Fruit fly (Drosophila melanogaster) whole organism, embryonic: Measurements from ENCODE around the gene CG34107.

Source experiments
- Antp ChIP-seq: fragments of 200-800 bp; sonication (Bioruptor generic); optimal IDR thresholded peaks from 3 replicates; lab custom pipeline; 2016; ENCODE audit warnings: missing biosample characterization, missing genetic modification characterization
- Bdp1 ChIP-seq: fragments of 200-800 bp; sonication (Bioruptor generic); optimal IDR thresholded peaks from 3 replicates; lab custom pipeline; 2016; ENCODE audit warnings: missing biosample characterization, missing genetic modification characterization
- CG10147 ChIP-seq: fragments of 200-800 bp; sonication (Bioruptor generic); optimal IDR thresholded peaks from 2 replicates; lab custom pipeline; 2019; ENCODE audit warnings: missing biosample characterization, mild to moderate bottlenecking, missing genetic modification characterization, moderate library complexity
- CG13123 ChIP-seq: fragments of 200-800 bp; sonication (Bioruptor generic); optimal IDR thresholded peaks from 2 replicates; lab custom pipeline; 2016; ENCODE audit warnings: missing biosample characterization, missing genetic modification characterization
- CG14014 ChIP-seq: fragments of 200-800 bp; sonication (Bioruptor generic); IDR thresholded peaks from 2 replicates; pipeline ENCODE4 v1.3.6; 2022; ENCODE audit warnings: missing biosample characterization, missing genetic modification characterization
- CG15479 ChIP-seq: fragments of 200-800 bp; sonication (Bioruptor generic); optimal IDR thresholded peaks from 3 replicates; lab custom pipeline; 2019; ENCODE audit warnings: missing biosample characterization, mild to moderate bottlenecking, missing genetic modification characterization, moderate library complexity
- CG15601 ChIP-seq: fragments of 200-800 bp; sonication (Bioruptor generic); optimal IDR thresholded peaks from 3 replicates; lab custom pipeline; 2019; ENCODE audit warnings: missing biosample characterization, mild to moderate bottlenecking, missing genetic modification characterization, moderate library complexity
- CG1603 ChIP-seq: fragments of 200-800 bp; sonication (Bioruptor generic); optimal IDR thresholded peaks from 2 replicates; lab custom pipeline; 2019; ENCODE audit warnings: missing biosample characterization, mild to moderate bottlenecking, missing genetic modification characterization, moderate library complexity
- CG16779 ChIP-seq: fragments of 200-800 bp; sonication (Bioruptor generic); IDR thresholded peaks from 2 replicates; pipeline ENCODE4 v1.3.6; 2022; ENCODE audit warnings: missing biosample characterization, missing genetic modification characterization
- CG30403 ChIP-seq: fragments of 200-800 bp; sonication (Bioruptor generic); optimal IDR thresholded peaks from 3 replicates; lab custom pipeline; 2016; ENCODE audit warnings: missing biosample characterization, missing genetic modification characterization
- CG31388 ChIP-seq: fragments of 200-800 bp; sonication (Bioruptor generic); optimal IDR thresholded peaks from 2 replicates; lab custom pipeline; 2016; ENCODE audit warnings: missing biosample characterization, missing genetic modification characterization
- CG3281 ChIP-seq: fragments of 200-800 bp; sonication (Bioruptor generic); optimal IDR thresholded peaks from 3 replicates; lab custom pipeline; 2017; ENCODE audit warnings: missing biosample characterization, mild to moderate bottlenecking, missing genetic modification characterization
- CG4328 ChIP-seq: fragments of 200-800 bp; sonication (Bioruptor generic); optimal IDR thresholded peaks from 3 replicates; lab custom pipeline; 2017; ENCODE audit warnings: missing biosample characterization, missing genetic modification reagents, missing genetic modification characterization
- CG4424 ChIP-seq: fragments of 200-800 bp; sonication (Bioruptor generic); optimal IDR thresholded peaks from 3 replicates; lab custom pipeline; 2016; ENCODE audit warnings: missing biosample characterization, missing genetic modification characterization
- CG6175 ChIP-seq: fragments of 200-800 bp; sonication (Bioruptor generic); IDR thresholded peaks from 3 replicates; pipeline ENCODE4 v1.3.6; 2022; ENCODE audit warnings: missing biosample characterization, missing genetic modification characterization
- CG6791 ChIP-seq: fragments of 200-800 bp; sonication (Bioruptor generic); IDR thresholded peaks from 3 replicates; pipeline ENCODE4 v1.3.6; 2022; ENCODE audit warnings: missing biosample characterization, missing genetic modification characterization; ENCODE audit not compliant: partially characterized antibody
- CG6813 ChIP-seq: fragments of 200-800 bp; sonication (Bioruptor generic); optimal IDR thresholded peaks from 2 replicates; lab custom pipeline; 2017; ENCODE audit warnings: missing biosample characterization, missing genetic modification characterization, mild to moderate bottlenecking, moderate library complexity, missing genetic modification reagents
- CG6854 ChIP-seq: fragments of 200-800 bp; sonication (Bioruptor generic); optimal IDR thresholded peaks from 3 replicates; lab custom pipeline; 2017; ENCODE audit warnings: missing biosample characterization, mild to moderate bottlenecking, missing genetic modification characterization
- CHES-1-like ChIP-seq: fragments of 200-800 bp; sonication (Bioruptor generic); optimal IDR thresholded peaks from 2 replicates; lab custom pipeline; 2016; ENCODE audit warnings: missing biosample characterization, missing genetic modification characterization
- D19B ChIP-seq: fragments of 200-800 bp; sonication (Bioruptor generic); optimal IDR thresholded peaks from 2 replicates; lab custom pipeline; 2017; ENCODE audit warnings: missing biosample characterization, mild to moderate bottlenecking, missing genetic modification characterization
- Dbx ChIP-seq: fragments of 200-800 bp; sonication (Bioruptor generic); IDR thresholded peaks from 3 replicates; pipeline ENCODE4 v1.3.6; 2022; ENCODE audit warnings: missing biosample characterization, missing genetic modification characterization
- Deaf1 ChIP-seq: fragments of 200-800 bp; optimal IDR thresholded peaks from 3 replicates; lab custom pipeline; 2019; ENCODE audit warnings: missing biosample characterization, mild to moderate bottlenecking, missing genetic modification characterization, moderate library complexity
- Dip3 ChIP-seq: fragments of 200-800 bp; sonication (Bioruptor generic); optimal IDR thresholded peaks from 3 replicates; lab custom pipeline; 2016; ENCODE audit warnings: missing biosample characterization, missing genetic modification characterization
- Hmr ChIP-seq: fragments of 200-800 bp; sonication (Bioruptor generic); optimal IDR thresholded peaks from 3 replicates; lab custom pipeline; 2017; ENCODE audit warnings: mild to moderate bottlenecking, missing biosample characterization, missing genetic modification reagents, missing genetic modification characterization
- Hr78 ChIP-seq, 2 experiments: fragments of 200-800 bp in 1 of 2; fragments of >200 bp in 1 of 2; sonication (Bioruptor generic) in 1 of 2; optimal IDR thresholded peaks; 2 replicates each; lab custom pipeline; 2017 to 2019; ENCODE audit warnings: missing biosample characterization in 2 of 2, missing genetic modification characterization in 2 of 2, mild to moderate bottlenecking in 1 of 2, moderate library complexity in 1 of 2
- Mes4 ChIP-seq: fragments of 200-800 bp; sonication (Bioruptor generic); optimal IDR thresholded peaks from 2 replicates; lab custom pipeline; 2016; ENCODE audit warnings: missing biosample characterization, missing genetic modification characterization
- Mrtf ChIP-seq: fragments of 200-800 bp; sonication (Bioruptor generic); IDR thresholded peaks from 3 replicates; pipeline ENCODE4 v1.3.6; 2022; ENCODE audit warnings: missing biosample characterization, missing genetic modification characterization
- Nf-YA ChIP-seq: fragments of 200-800 bp; sonication (Bioruptor generic); IDR thresholded peaks from 2 replicates; pipeline ENCODE4 v1.3.6; 2022; ENCODE audit warnings: missing biosample characterization, missing genetic modification characterization
- Nf-YB ChIP-seq: fragments of 200-800 bp; sonication (Bioruptor generic); optimal IDR thresholded peaks from 3 replicates; lab custom pipeline; 2019; ENCODE audit warnings: missing biosample characterization, mild to moderate bottlenecking, missing genetic modification characterization, moderate library complexity
- Oaz ChIP-seq: fragments of 200-800 bp; sonication (Bioruptor generic); IDR thresholded peaks from 2 replicates; pipeline ENCODE4 v1.3.6; 2022; ENCODE audit warnings: missing biosample characterization, missing genetic modification characterization
- Opbp ChIP-seq: fragments of 200-800 bp; sonication (Bioruptor generic); IDR thresholded peaks from 3 replicates; pipeline ENCODE4 v1.3.6; 2022; ENCODE audit warnings: missing biosample characterization, missing genetic modification characterization; ENCODE audit not compliant: partially characterized antibody
- Ptx1 ChIP-seq: fragments of 200-800 bp; sonication (Bioruptor generic); IDR thresholded peaks from 2 replicates; pipeline ENCODE4 v1.3.6; 2022; ENCODE audit warnings: missing biosample characterization, missing genetic modification characterization
- Sox102F ChIP-seq: fragments of 200-800 bp; sonication (Bioruptor generic); optimal IDR thresholded peaks from 2 replicates; lab custom pipeline; 2018; ENCODE audit warnings: missing biosample characterization, mild to moderate bottlenecking, missing genetic modification characterization, moderate library complexity
- Sry-δ ChIP-seq: fragments of 200-800 bp; sonication (Bioruptor generic); optimal IDR thresholded peaks from 2 replicates; lab custom pipeline; 2016; ENCODE audit warnings: missing biosample characterization, missing genetic modification characterization
- ac ChIP-seq: fragments of 200-800 bp; sonication (Bioruptor generic); optimal IDR thresholded peaks from 3 replicates; lab custom pipeline; 2017; ENCODE audit warnings: missing biosample characterization, mild to moderate bottlenecking, missing genetic modification characterization
- dpn ChIP-seq, 2 experiments: fragments of 200-800 bp; sonication (Bioruptor generic); optimal IDR thresholded peaks; 3 replicates each; lab custom pipeline; 2016; ENCODE audit warnings: missing biosample characterization in 2 of 2, missing genetic modification characterization in 2 of 2
- ham ChIP-seq: fragments of 200-800 bp; sonication (Bioruptor generic); IDR thresholded peaks from 2 replicates; pipeline ENCODE4 v1.3.6; 2022; ENCODE audit warnings: missing biosample characterization, missing genetic modification characterization
- hth ChIP-seq: fragments of >200 bp; optimal IDR thresholded peaks from 2 replicates; lab custom pipeline; 2017; ENCODE audit warnings: inconsistent platforms
- luna ChIP-seq: fragments of 200-800 bp; sonication (Bioruptor generic); optimal IDR thresholded peaks from 2 replicates; lab custom pipeline; 2016; ENCODE audit warnings: missing biosample characterization, missing genetic modification characterization
- mam ChIP-seq: fragments of 200-800 bp; sonication (Bioruptor generic); optimal IDR thresholded peaks from 3 replicates; lab custom pipeline; 2016; ENCODE audit warnings: missing biosample characterization, missing genetic modification characterization
- otp ChIP-seq: fragments of 200-800 bp; sonication (Bioruptor generic); IDR thresholded peaks from 3 replicates; pipeline ENCODE4, ENCODE4 v1.3.6; 2022; ENCODE audit warnings: missing biosample characterization, missing genetic modification characterization
- ranshi ChIP-seq: fragments of 200-800 bp; sonication (Bioruptor generic); IDR thresholded peaks from 2 replicates; pipeline ENCODE4 v1.3.6; 2022; ENCODE audit warnings: missing biosample characterization, missing genetic modification characterization
- schlank ChIP-seq: fragments of 200-800 bp; sonication (Bioruptor generic); optimal IDR thresholded peaks from 2 replicates; lab custom pipeline; 2018; ENCODE audit warnings: missing biosample characterization, mild to moderate bottlenecking, missing genetic modification characterization
- sens ChIP-seq: fragments of 200-800 bp; sonication (Bioruptor generic); peaks from one replicate; lab custom pipeline; 2016; ENCODE audit warnings: missing biosample characterization, missing genetic modification characterization
- ttk ChIP-seq: fragments of 200-800 bp; sonication (Bioruptor generic); IDR thresholded peaks from 2 replicates; pipeline ENCODE4 v2.1.2; 2022; ENCODE audit warnings: missing biosample characterization, missing genetic modification characterization
- unpg ChIP-seq: fragments of 200-800 bp; sonication (Bioruptor generic); optimal IDR thresholded peaks from 3 replicates; lab custom pipeline; 2018; ENCODE audit warnings: missing biosample characterization, mild to moderate bottlenecking, missing genetic modification characterization, moderate library complexity
- wor ChIP-seq: fragments of 200-800 bp; sonication (Bioruptor generic); IDR thresholded peaks from 2 replicates; pipeline ENCODE4 v1.3.6; 2022; ENCODE audit warnings: missing biosample characterization, missing genetic modification characterization
- zen2 ChIP-seq: fragments of 200-800 bp; sonication (Bioruptor generic); IDR thresholded peaks from 3 replicates; pipeline ENCODE4 v1.3.6; 2022; ENCODE audit warnings: missing biosample characterization, missing genetic modification characterization; ENCODE audit not compliant: partially characterized antibody
- zf30C ChIP-seq: fragments of 200-800 bp; sonication (Bioruptor generic); optimal IDR thresholded peaks from 3 replicates; lab custom pipeline; 2018; ENCODE audit warnings: missing biosample characterization, mild to moderate bottlenecking, missing genetic modification characterization

CG34107 gene

DNA sequence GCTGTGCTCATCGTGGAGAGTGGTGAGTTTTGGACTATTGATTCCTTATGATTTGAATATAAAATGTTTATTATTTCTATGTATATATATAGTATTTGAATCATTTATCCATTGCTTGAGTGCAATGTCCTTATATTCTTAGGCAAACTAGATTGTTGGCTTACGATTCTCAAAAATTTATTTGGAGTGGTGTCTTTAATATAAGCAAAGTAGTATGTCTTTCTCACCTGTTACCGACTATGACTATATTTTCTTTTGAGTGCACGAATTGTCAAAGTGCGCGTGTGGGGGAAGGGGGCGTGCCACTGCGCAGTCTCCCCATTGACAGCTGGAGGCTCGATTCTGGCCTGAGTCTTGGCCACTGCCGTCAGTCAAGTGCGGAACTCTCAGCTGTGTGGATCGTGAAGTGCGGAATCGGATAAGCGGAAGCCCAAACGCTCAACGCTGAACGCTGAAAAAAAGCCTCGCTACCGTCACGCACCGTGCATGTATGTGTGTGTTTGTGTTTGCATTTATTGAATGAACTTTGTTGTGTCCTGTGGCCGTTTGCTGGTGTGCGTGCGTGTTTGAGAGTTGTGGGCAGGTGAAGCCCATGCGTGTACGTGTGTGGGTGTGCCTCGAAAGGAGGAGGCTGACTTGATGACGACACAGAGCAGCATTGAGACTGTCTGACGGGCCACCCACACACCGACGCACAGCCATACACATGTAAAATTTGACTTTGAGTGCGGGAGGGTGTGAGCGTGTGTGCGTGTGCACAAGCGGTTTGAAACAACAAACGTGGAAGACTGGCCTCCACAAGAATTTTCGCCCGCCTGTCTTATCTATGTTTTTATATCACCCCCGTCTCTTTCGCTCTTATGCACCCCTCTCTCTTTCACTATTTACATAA lies 1.7 kb downstream of the CG34107 start (continued):
- TF ChIP-seq CHES-1-like, result no peak
- TF ChIP-seq Antp, result no peak
- peak; percentile 25 for TF ChIP-seq sens (GFP tag; lab: Kevin White, UChicago)
- no peak for TF ChIP-seq mam (GFP tag; lab: Kevin White, UChicago)
- TF ChIP-seq ranshi (GFP tag; lab: Robert Waterston, UW), result no peak
- peak; percentile 73 for TF ChIP-seq CG16779 (GFP tag; lab: Robert Waterston, UW)
- TF ChIP-seq Bdp1 (GFP tag; lab: Kevin White, UChicago), result no peak
- no peak for TF ChIP-seq CG6175 (GFP tag; lab: Robert Waterston, UW)
- no peak for TF ChIP-seq CG30403 (GFP tag; lab: Kevin White, UChicago)
- peak; percentile 33 for TF ChIP-seq zf30C (GFP tag; lab: Kevin White, UChicago)
- no peak for TF ChIP-seq Deaf1
- TF ChIP-seq hth, result no peak
- no peak for TF ChIP-seq CG1603 (tag; lab: Kevin White, UChicago)
- TF ChIP-seq dpn (GFP tag; optimal IDR thresholded peaks at IDR 0.05; lab: Kevin White, UChicago), result no peak
- no peak for TF ChIP-seq CG10147
- no peak for TF ChIP-seq zen2 (GFP tag; lab: Robert Waterston, UW)
- TF ChIP-seq CG13123 (GFP tag; lab: Kevin White, UChicago), result no peak
- peak; percentile 40; the same call in 1 of the 3 replicates for TF ChIP-seq Dbx
- no peak for TF ChIP-seq CG6854 (GFP tag; lab: Kevin White, UChicago)
- TF ChIP-seq unpg, result no peak
- TF ChIP-seq schlank, result no peak
- TF ChIP-seq CG4424, result no peak
- TF ChIP-seq Mes4 (GFP tag; lab: Kevin White, UChicago), result no peak
- no peak for TF ChIP-seq otp (GFP tag; lab: Robert Waterston, UW)
- TF ChIP-seq CG31388 (GFP tag; lab: Kevin White, UChicago), result no peak
- no peak for TF ChIP-seq ham (GFP tag; lab: Robert Waterston, UW)
- no peak for TF ChIP-seq luna (GFP tag; lab: Kevin White, UChicago)
- TF ChIP-seq wor (GFP tag; lab: Robert Waterston, UW), result no peak
- TF ChIP-seq Oaz (GFP tag; lab: Robert Waterston, UW), result no peak
- TF ChIP-seq Nf-YB, result no peak
- TF ChIP-seq Sry-δ (GFP tag; lab: Kevin White, UChicago), result no peak
- TF ChIP-seq CG6813 (GFP tag; lab: Kevin White, UChicago), result no peak
- TF ChIP-seq CG3281 (GFP tag; lab: Kevin White, UChicago), result no peak
- no peak for TF ChIP-seq Sox102F (GFP tag; lab: Kevin White, UChicago)
- no peak for TF ChIP-seq Opbp
- no peak for TF ChIP-seq CG6791 (GFP tag; lab: Robert Waterston, UW)
- no peak for TF ChIP-seq CG14014
- peak; percentile 29 for TF ChIP-seq Hmr (GFP tag; lab: Kevin White, UChicago)
- TF ChIP-seq D19B, result no peak
- no peak for TF ChIP-seq CG15601
- no peak for TF ChIP-seq ac (GFP tag; lab: Kevin White, UChicago)
- TF ChIP-seq Nf-YA (GFP tag; lab: Robert Waterston, UW), result no peak
- TF ChIP-seq CG4328 (GFP tag; lab: Kevin White, UChicago), result no peak
- no peak for TF ChIP-seq Dip3
- no peak for TF ChIP-seq CG15479 (GFP tag; lab: Kevin White, UChicago)
- TF ChIP-seq ttk (GFP tag; lab: Robert Waterston, UW), result no peak
- no peak for TF ChIP-seq Mrtf (GFP tag; lab: Robert Waterston, UW)
- TF ChIP-seq Hr78 (GFP tag; optimal IDR thresholded peaks at IDR 0.05; lab: Kevin White, UChicago), result no peak
- TF ChIP-seq Ptx1 (GFP tag; lab: Robert Waterston, UW), result no peak
